Worm (Caenorhabditis elegans) whole organism, L1 larva: Measurements from ENCODE around the gene Y37A1B.4.
A peak's percentile ranks its signal among the peaks of the same experiment; 100 is the strongest.

Source experiments
- C04F5.9 ChIP-seq: sonication (generic microtip); optimal IDR thresholded peaks from 2 replicates; lab custom pipeline; 2016; ENCODE audit warnings: missing genetic modification characterization, missing compliant biosample characterization
- C16A3.4 ChIP-seq: fragments of 150-350 bp; optimal IDR thresholded peaks from 2 replicates; lab custom pipeline; 2014; ENCODE audit warnings: missing biosample characterization, missing genetic modification characterization
- C34B4.2 ChIP-seq: sonication (generic microtip); optimal IDR thresholded peaks from 2 replicates; lab custom pipeline; 2017; ENCODE audit warnings: mild to moderate bottlenecking, missing genetic modification characterization, missing compliant biosample characterization
- F16B12.6 ChIP-seq: fragments of 150-350 bp; optimal IDR thresholded peaks from 2 replicates; lab custom pipeline; 2014; ENCODE audit warnings: missing biosample characterization, missing genetic modification characterization
- Y116A8C.19 ChIP-seq: sonication (generic microtip); optimal IDR thresholded peaks from 2 replicates; lab custom pipeline; 2016; ENCODE audit warnings: missing compliant biosample characterization, missing genetic modification characterization, borderline replicate concordance
- ama-1 ChIP-seq: fragments of 150-350 bp; optimal IDR thresholded peaks from 2 replicates; lab custom pipeline; 2014
- blmp-1 ChIP-seq: fragments of 150-350 bp; optimal IDR thresholded peaks from 2 replicates; lab custom pipeline; 2014; ENCODE audit warnings: missing biosample characterization, missing genetic modification characterization
- ceh-8 ChIP-seq: fragments of 200-800 bp; sonication (Bioruptor generic); optimal IDR thresholded peaks from 2 replicates; lab custom pipeline; 2018; ENCODE audit warnings: mild to moderate bottlenecking, missing genetic modification characterization, moderate library complexity, missing compliant biosample characterization
- ceh-88 ChIP-seq: fragments of 200-800 bp; sonication (Bioruptor generic); IDR thresholded peaks from 2 replicates; pipeline ENCODE4 v1.3.6; 2022; ENCODE audit warnings: missing genetic modification characterization, missing compliant biosample characterization
- ceh-90 ChIP-seq: sonication (generic microtip); optimal IDR thresholded peaks from 2 replicates; lab custom pipeline; 2016; ENCODE audit warnings: missing genetic modification characterization, missing compliant biosample characterization
- ces-1 ChIP-seq: fragments of 150-350 bp; optimal IDR thresholded peaks from 2 replicates; lab custom pipeline; 2014; ENCODE audit warnings: missing biosample characterization, missing genetic modification reagents, missing genetic modification characterization
- dpl-1 ChIP-seq, 3 experiments: fragments of 150-350 bp in 2 of 3; sonication (generic microtip) in 1 of 3; optimal IDR thresholded peaks; 2 replicates each; lab custom pipeline; 2014 to 2017; ENCODE audit warnings: missing biosample characterization in 3 of 3, missing genetic modification characterization in 3 of 3, missing genetic modification reagents in 3 of 3
- efl-1 ChIP-seq, 4 experiments: fragments of 150-350 bp; optimal IDR thresholded peaks in 3 of 4; peaks in 1 of 4; 1 replicate in 1 of 4; 2 replicates in 3 of 4; lab custom pipeline; 2014; ENCODE audit warnings: missing biosample characterization in 2 of 4, missing genetic modification characterization in 2 of 4, missing genetic modification reagents in 2 of 4
- elt-3 ChIP-seq, 6 experiments: fragments of 150-350 bp in 1 of 6; sonication (generic microtip); optimal IDR thresholded peaks; 2 replicates each; lab custom pipeline; 2017 to 2018; ENCODE audit warnings: missing biosample characterization in 6 of 6, missing genetic modification characterization in 6 of 6, inconsistent platforms in 1 of 6
- fkh-10 ChIP-seq: sonication (generic microtip); optimal IDR thresholded peaks from 2 replicates; lab custom pipeline; 2017; ENCODE audit warnings: missing biosample characterization, missing genetic modification reagents, missing genetic modification characterization
- fos-1 ChIP-seq: fragments of 150-350 bp; optimal IDR thresholded peaks from 2 replicates; lab custom pipeline; 2014; ENCODE audit warnings: missing biosample characterization, missing genetic modification characterization
- grh-1 ChIP-seq: fragments of 200-800 bp; sonication (Bioruptor generic); IDR thresholded peaks from 2 replicates; pipeline ENCODE4 v1.3.6; 2022; ENCODE audit warnings: missing genetic modification reagents, missing genetic modification characterization, missing compliant biosample characterization
- hlh-17 ChIP-seq: fragments of 200-800 bp; sonication (Bioruptor generic); optimal IDR thresholded peaks from 2 replicates; lab custom pipeline; 2018; ENCODE audit warnings: missing genetic modification characterization, mild to moderate bottlenecking, missing compliant biosample characterization, moderate library complexity, borderline replicate concordance
- lin-13 ChIP-seq: fragments of 150-350 bp; optimal IDR thresholded peaks from 2 replicates; lab custom pipeline; 2014; ENCODE audit warnings: missing biosample characterization, missing genetic modification reagents, missing genetic modification characterization
- lin-14 ChIP-seq: fragments of 200-800 bp; sonication (Bioruptor generic); optimal IDR thresholded peaks from 2 replicates; lab custom pipeline; 2018; ENCODE audit warnings: mild to moderate bottlenecking, missing genetic modification characterization, moderate library complexity, missing compliant biosample characterization
- lin-15B ChIP-seq: fragments of 150-350 bp; sonication (generic microtip); optimal IDR thresholded peaks from 3 replicates; lab custom pipeline; 2014; ENCODE audit warnings: missing biosample characterization, missing genetic modification characterization
- lin-39 ChIP-seq: fragments of 150-350 bp; optimal IDR thresholded peaks from 2 replicates; lab custom pipeline; 2014; ENCODE audit warnings: missing biosample characterization, missing genetic modification reagents, missing genetic modification characterization
- lir-3 ChIP-seq: sonication (generic microtip); optimal IDR thresholded peaks from 2 replicates; lab custom pipeline; 2016; ENCODE audit warnings: mild to moderate bottlenecking, missing genetic modification characterization, moderate library complexity, missing compliant biosample characterization; ENCODE audit not compliant: poor library complexity
- lsy-2 ChIP-seq, 2 experiments: fragments of 150-350 bp; optimal IDR thresholded peaks; 2 replicates each; lab custom pipeline; 2014; ENCODE audit warnings: missing biosample characterization in 2 of 2, missing genetic modification characterization in 2 of 2
- mab-9 ChIP-seq: fragments of 200-800 bp; sonication (Bioruptor generic); IDR thresholded peaks from 2 replicates; pipeline ENCODE4 v1.3.6; 2022; ENCODE audit warnings: missing genetic modification reagents, missing genetic modification characterization, missing compliant biosample characterization
- nhr-11 ChIP-seq: fragments of 150-350 bp; optimal IDR thresholded peaks from 2 replicates; lab custom pipeline; 2014; ENCODE audit warnings: missing biosample characterization, missing genetic modification characterization
- nhr-19 ChIP-seq: fragments of 200-800 bp; sonication (Bioruptor generic); conservative IDR thresholded peaks from 2 replicates; pipeline ENCODE4 v1.3.6; 2022; ENCODE audit warnings: missing genetic modification characterization, missing compliant biosample characterization
- nhr-20 ChIP-seq: sonication (generic microtip); optimal IDR thresholded peaks from 2 replicates; lab custom pipeline; 2016; ENCODE audit warnings: mild to moderate bottlenecking, missing genetic modification characterization, missing compliant biosample characterization
- nhr-47 ChIP-seq: sonication (generic microtip); optimal IDR thresholded peaks from 2 replicates; lab custom pipeline; 2016; ENCODE audit warnings: mild to moderate bottlenecking, missing genetic modification characterization, moderate library complexity, missing compliant biosample characterization
- nhr-76 ChIP-seq: sonication (generic microtip); optimal IDR thresholded peaks from 2 replicates; lab custom pipeline; 2017; ENCODE audit warnings: missing biosample characterization, missing genetic modification characterization
- nhr-77 ChIP-seq: fragments of 150-350 bp; optimal IDR thresholded peaks from 2 replicates; lab custom pipeline; 2014; ENCODE audit warnings: missing biosample characterization, missing genetic modification characterization
- nhr-85 ChIP-seq: sonication (generic microtip); peaks from one replicate; lab custom pipeline; 2016; ENCODE audit warnings: missing genetic modification characterization, inconsistent platforms, missing compliant biosample characterization
- nhr-90 ChIP-seq: sonication (generic microtip); optimal IDR thresholded peaks from 2 replicates; lab custom pipeline; 2016; ENCODE audit warnings: mild to moderate bottlenecking, missing genetic modification characterization, missing compliant biosample characterization; ENCODE audit not compliant: poor library complexity
- pqm-1 ChIP-seq: sonication (generic microtip); optimal IDR thresholded peaks from 3 replicates; lab custom pipeline; 2017; ENCODE audit warnings: missing biosample characterization, missing genetic modification characterization
- rnt-1 ChIP-seq: sonication (generic microtip); optimal IDR thresholded peaks from 2 replicates; lab custom pipeline; 2016; ENCODE audit warnings: mild to moderate bottlenecking, missing genetic modification characterization, moderate library complexity, missing compliant biosample characterization
- skn-1 ChIP-seq: fragments of 150-350 bp; optimal IDR thresholded peaks from 2 replicates; lab custom pipeline; 2014; ENCODE audit warnings: missing biosample characterization, missing genetic modification characterization
- sptf-1 ChIP-seq: fragments of 150-350 bp; optimal IDR thresholded peaks from 2 replicates; lab custom pipeline; 2014; ENCODE audit warnings: missing biosample characterization, missing genetic modification characterization
- swsn-7 ChIP-seq: sonication (generic microtip); optimal IDR thresholded peaks from 2 replicates; lab custom pipeline; 2016; ENCODE audit warnings: missing genetic modification characterization, missing compliant biosample characterization
- unc-130 ChIP-seq: fragments of 150-350 bp; optimal IDR thresholded peaks from 2 replicates; lab custom pipeline; 2017; ENCODE audit warnings: missing biosample characterization, missing genetic modification characterization, inconsistent platforms
- unc-30 ChIP-seq: sonication (generic microtip); optimal IDR thresholded peaks from 2 replicates; lab custom pipeline; 2017; ENCODE audit warnings: missing biosample characterization, missing genetic modification characterization
- unc-62 ChIP-seq: fragments of 150-350 bp; optimal IDR thresholded peaks from 2 replicates; lab custom pipeline; 2014; ENCODE audit warnings: missing biosample characterization, missing genetic modification reagents, missing genetic modification characterization
- unc-86 ChIP-seq: sonication (generic microtip); optimal IDR thresholded peaks from 2 replicates; lab custom pipeline; 2016; ENCODE audit warnings: missing genetic modification characterization, missing compliant biosample characterization
- vab-15 ChIP-seq: sonication (generic microtip); optimal IDR thresholded peaks from 2 replicates; lab custom pipeline; 2017; ENCODE audit warnings: missing genotype, mild to moderate bottlenecking, missing genetic modification characterization, missing compliant biosample characterization
- xbp-1 ChIP-seq: sonication (generic microtip); optimal IDR thresholded peaks from 2 replicates; lab custom pipeline; 2016; ENCODE audit warnings: missing genetic modification characterization, missing compliant biosample characterization
- zag-1 ChIP-seq: fragments of 150-350 bp; optimal IDR thresholded peaks from 2 replicates; lab custom pipeline; 2014; ENCODE audit warnings: missing biosample characterization, missing genetic modification characterization
- ztf-11 ChIP-seq, 2 experiments: sonication (generic microtip); optimal IDR thresholded peaks; 2 replicates each; lab custom pipeline; 2016 to 2017; ENCODE audit warnings: missing genetic modification characterization in 2 of 2, missing biosample characterization in 1 of 2, missing compliant biosample characterization in 1 of 2

The Y37A1B.4 gene

DNA sequence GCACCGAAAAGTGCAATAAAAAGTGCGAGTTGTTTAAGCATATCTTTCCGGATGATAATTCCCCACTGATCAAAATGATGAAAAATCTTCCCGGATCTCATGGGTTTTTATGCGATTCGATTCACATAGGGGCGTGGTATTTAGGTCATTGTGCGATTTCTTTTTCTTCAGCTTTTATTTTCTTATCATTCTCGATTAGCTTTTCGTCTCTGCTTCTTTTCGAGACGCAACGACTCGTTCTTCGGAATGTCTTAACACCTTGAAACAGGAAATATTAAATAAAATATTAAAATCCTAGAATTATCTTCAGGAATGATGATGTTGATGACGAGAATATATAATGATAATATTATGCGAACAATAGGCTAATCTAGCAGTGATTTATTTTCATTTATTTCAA, 16.8 kb downstream of the Y37A1B.4 start, which contains the start of gene Y37A1B.7:
TSS of gene Y37A1B.7 (minus strand) at position 101 of the 400 bp plus-strand sequence.
- TF ChIP-seq nhr-90 (no peak), lin-13 (GFP tag; lab: Kevin White, UChicago) (no peak), blmp-1 (tag; lab: Kevin White, UChicago) (peak; percentile 25), nhr-11 (tag; lab: Kevin White, UChicago) (no peak)
- TF ChIP-seq, all 84 proteins: peak for 1

DNA sequence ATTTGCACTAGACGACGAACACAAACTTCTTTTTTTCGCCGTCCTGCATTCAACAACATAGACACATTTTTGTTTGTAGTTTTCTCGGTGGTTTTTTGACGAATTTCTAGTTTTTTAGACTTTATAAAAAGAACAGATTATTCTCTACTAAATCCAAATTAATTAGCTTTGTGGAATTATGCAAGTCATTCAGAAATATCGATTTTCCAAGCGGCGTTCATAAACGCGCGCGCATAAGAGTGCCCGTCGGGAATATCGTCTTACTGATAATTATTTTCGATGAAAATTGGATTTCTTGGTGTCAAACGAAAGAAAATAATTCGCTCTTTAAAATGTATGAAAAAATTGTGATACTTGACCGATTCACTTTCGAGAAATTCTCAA, 25.9 kb downstream of the Y37A1B.4 start:
- TF ChIP-seq nhr-19 (GFP tag; lab: Robert Waterston, UW) (no peak), Y116A8C.19 (tag; lab: Kevin White, UChicago) (no peak), efl-1 (optimal IDR thresholded peaks at IDR 0.05; lab: Kevin White, UChicago) (no peak), efl-1 (GFP tag; optimal IDR thresholded peaks at IDR 0.05 in 1 of 2; lab: Kevin White, UChicago) (peak in 1 of 2 experiments; percentile 82)

DNA sequence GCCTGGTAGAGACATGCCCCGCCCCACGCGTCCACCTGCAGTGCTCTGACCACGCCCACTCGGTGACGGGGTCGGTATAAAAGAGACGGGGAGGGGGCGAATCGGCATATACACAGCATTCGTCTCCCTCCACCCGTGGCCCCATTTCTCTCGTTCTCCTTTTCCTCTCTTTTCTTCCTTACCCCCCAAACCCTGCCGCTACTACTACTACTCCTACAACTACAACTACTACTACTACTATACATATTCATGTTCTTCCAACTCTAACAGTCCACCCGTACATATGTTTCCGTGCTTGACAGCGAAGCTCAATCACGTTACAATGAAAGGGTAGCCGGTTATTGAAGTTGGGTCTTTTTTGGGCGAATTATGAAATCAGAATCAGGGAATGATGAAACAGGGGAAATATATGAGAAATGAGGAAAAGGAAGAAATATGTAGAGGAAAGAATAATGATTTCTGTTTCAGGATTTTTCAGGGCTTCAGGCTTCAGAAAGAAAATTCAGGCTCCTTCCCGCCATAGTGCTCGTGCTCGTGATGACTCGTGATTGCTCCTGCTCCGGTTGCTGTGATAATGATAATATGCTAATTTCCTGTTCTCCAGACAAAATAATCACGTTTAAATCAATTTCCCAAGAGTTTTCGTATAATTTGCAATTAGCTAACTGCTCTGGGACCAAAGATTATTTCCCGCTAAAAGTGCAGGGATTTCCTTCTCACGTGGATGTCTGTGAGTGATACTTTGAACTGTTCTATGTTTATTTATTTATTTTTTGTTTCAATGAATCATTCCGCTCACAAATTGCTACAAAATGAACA, 26.6 kb downstream of the Y37A1B.4 start:
- TF ChIP-seq fkh-10 (peak; percentile 95), C34B4.2 (tag; lab: Kevin White, UChicago) (peak; percentile 63), vab-15 (peak; percentile 59), lin-39 (peak; percentile 23), elt-3 (tag; optimal IDR thresholded peaks at IDR 0.05; lab: Kevin White, UChicago) (peak in 2 of 6 experiments; percentile 16 to 67), unc-30 (tag; lab: Kevin White, UChicago) (peak; percentile 81), hlh-17 (GFP tag; lab: Kevin White, UChicago) (peak; percentile 98), ceh-8 (GFP tag; lab: Kevin White, UChicago) (peak; percentile 56), skn-1 (tag; lab: Kevin White, UChicago) (peak; percentile 53), grh-1 (GFP tag; lab: Robert Waterston, UW) (peak; percentile 51; the same call in 1 of the 2 replicates), unc-130 (peak; percentile 39), ztf-11 (tag; optimal IDR thresholded peaks at IDR 0.05; lab: Kevin White, UChicago) (peak; percentile 70 to 85), nhr-20 (tag; lab: Kevin White, UChicago) (peak; percentile 55), lin-14 (GFP tag; lab: Kevin White, UChicago) (peak; percentile 74), fos-1 (tag; lab: Kevin White, UChicago) (peak; percentile 70), nhr-76 (tag; lab: Kevin White, UChicago) (peak; percentile 84), blmp-1 (tag; lab: Kevin White, UChicago) (peak; percentile 69), dpl-1 (GFP tag; optimal IDR thresholded peaks at IDR 0.05; lab: Kevin White, UChicago) (peak; percentile 0 to 30 (median 5)), ceh-88 (GFP tag; lab: Robert Waterston, UW) (peak; percentile 76), ces-1 (GFP tag; lab: Kevin White, UChicago) (no peak), rnt-1 (tag; lab: Kevin White, UChicago) (peak; percentile 78), mab-9 (GFP tag; lab: Robert Waterston, UW) (peak; percentile 5; the same call in 1 of the 2 replicates), ceh-90 (tag; lab: Kevin White, UChicago) (peak; percentile 12), F16B12.6 (tag; lab: Kevin White, UChicago) (no peak), pqm-1 (tag; lab: Kevin White, UChicago) (peak; percentile 67), sptf-1 (tag; lab: Kevin White, UChicago) (no peak), C04F5.9 (tag; lab: Kevin White, UChicago) (no peak), lsy-2 (tag; optimal IDR thresholded peaks at IDR 0.05; lab: Kevin White, UChicago) (peak; percentile 62 to 64), unc-62 (no peak), lir-3 (tag; lab: Kevin White, UChicago) (peak; percentile 64), ama-1 (peak; percentile 100), zag-1 (tag; lab: Kevin White, UChicago) (peak; percentile 70), nhr-90 (peak; percentile 56), lin-15B (no peak), xbp-1 (tag; lab: Kevin White, UChicago) (peak; percentile 47), swsn-7 (tag; lab: Kevin White, UChicago) (peak; percentile 88), nhr-77 (tag; lab: Kevin White, UChicago) (peak; percentile 45), nhr-85 (tag; lab: Kevin White, UChicago) (peak; percentile 86), C16A3.4 (tag; lab: Kevin White, UChicago) (peak; percentile 69), unc-86 (tag; lab: Kevin White, UChicago) (peak; percentile 62), nhr-47 (tag; lab: Kevin White, UChicago) (peak; percentile 85)
